Fruit fly (Drosophila melanogaster) whole organism, embryonic: ENCODE results near the gene Vajk3.

Experiments
- Abd-B ChIP-seq: fragments of 200-800 bp; sonication (Bioruptor generic); optimal IDR thresholded peaks from 2 replicates; lab custom pipeline; 2018; ENCODE audit warnings: missing biosample characterization, mild to moderate bottlenecking, missing genetic modification characterization, moderate library complexity
- Antp ChIP-seq: fragments of 200-800 bp; sonication (Bioruptor generic); optimal IDR thresholded peaks from 3 replicates; lab custom pipeline; 2016; ENCODE audit warnings: missing biosample characterization, missing genetic modification characterization
- CG10431 ChIP-seq: fragments of 200-800 bp; sonication (Bioruptor generic); optimal IDR thresholded peaks from 3 replicates; lab custom pipeline; 2018; ENCODE audit warnings: missing biosample characterization, mild to moderate bottlenecking, missing genetic modification characterization
- CG11398 ChIP-seq: fragments of 200-800 bp; sonication (Bioruptor generic); optimal IDR thresholded peaks from 2 replicates; lab custom pipeline; 2016; ENCODE audit warnings: missing biosample characterization, missing genetic modification characterization
- CG12155 ChIP-seq: fragments of 200-800 bp; sonication (Bioruptor generic); optimal IDR thresholded peaks from 3 replicates; lab custom pipeline; 2016; ENCODE audit warnings: missing biosample characterization, missing genetic modification characterization
- CG12769 ChIP-seq: fragments of 200-800 bp; sonication (Bioruptor generic); optimal IDR thresholded peaks from 2 replicates; lab custom pipeline; 2019; ENCODE audit warnings: missing biosample characterization, mild to moderate bottlenecking, missing genetic modification characterization, moderate library complexity
- CG14441 ChIP-seq: fragments of 200-800 bp; sonication (Bioruptor generic); IDR thresholded peaks from 2 replicates; pipeline ENCODE4 v1.3.6; 2022; ENCODE audit warnings: missing biosample characterization, missing genetic modification characterization
- CG1529 ChIP-seq: fragments of 200-800 bp; sonication (Bioruptor generic); optimal IDR thresholded peaks from 3 replicates; lab custom pipeline; 2018; ENCODE audit warnings: missing biosample characterization, missing genetic modification characterization
- CG17829 ChIP-seq: fragments of 200-800 bp; optimal IDR thresholded peaks from 2 replicates; lab custom pipeline; 2019; ENCODE audit warnings: missing biosample characterization, mild to moderate bottlenecking, missing genetic modification characterization, moderate library complexity
- CG18011 ChIP-seq: fragments of 200-800 bp; sonication (Bioruptor generic); optimal IDR thresholded peaks from 2 replicates; lab custom pipeline; 2017; ENCODE audit warnings: missing biosample characterization, missing genetic modification characterization, mild to moderate bottlenecking, moderate library complexity, missing genotype
- CG1832 ChIP-seq: fragments of 200-800 bp; sonication (Bioruptor generic); optimal IDR thresholded peaks from 2 replicates; lab custom pipeline; 2017; ENCODE audit warnings: missing biosample characterization, mild to moderate bottlenecking, missing genetic modification characterization, inconsistent platforms
- CG18476 ChIP-seq: fragments of 200-800 bp; sonication (Bioruptor generic); optimal IDR thresholded peaks from 2 replicates; lab custom pipeline; 2016; ENCODE audit warnings: missing biosample characterization, mild to moderate bottlenecking, missing genetic modification characterization
- CG2202 ChIP-seq: fragments of 200-800 bp; sonication (Bioruptor generic); optimal IDR thresholded peaks from 2 replicates; lab custom pipeline; 2018; ENCODE audit warnings: missing biosample characterization, mild to moderate bottlenecking, missing genetic modification characterization
- CG2889 ChIP-seq: fragments of 200-800 bp; sonication (Bioruptor generic); IDR thresholded peaks from 3 replicates; pipeline ENCODE4 v1.3.6; 2022; ENCODE audit warnings: missing biosample characterization, missing genetic modification characterization
- CG31388 ChIP-seq: fragments of 200-800 bp; sonication (Bioruptor generic); optimal IDR thresholded peaks from 2 replicates; lab custom pipeline; 2016; ENCODE audit warnings: missing biosample characterization, missing genetic modification characterization
- CG32532 ChIP-seq: fragments of 200-800 bp; sonication (Bioruptor generic); IDR thresholded peaks from 2 replicates; pipeline ENCODE4 v1.3.6; 2022; ENCODE audit warnings: missing biosample characterization, missing genetic modification characterization
- CG32767 ChIP-seq: fragments of 200-800 bp; sonication (Bioruptor generic); IDR thresholded peaks from 2 replicates; pipeline ENCODE4 v1.3.6; 2022; ENCODE audit warnings: missing biosample characterization, missing genetic modification characterization
- CG3407 ChIP-seq: fragments of 200-800 bp; sonication (Bioruptor generic); optimal IDR thresholded peaks from 2 replicates; lab custom pipeline; 2018; ENCODE audit warnings: missing biosample characterization, mild to moderate bottlenecking, missing genetic modification characterization
- CG6791 ChIP-seq: fragments of 200-800 bp; sonication (Bioruptor generic); IDR thresholded peaks from 3 replicates; pipeline ENCODE4 v1.3.6; 2022; ENCODE audit warnings: missing biosample characterization, missing genetic modification characterization; ENCODE audit not compliant: partially characterized antibody
- CG7271 ChIP-seq: fragments of 200-800 bp; sonication (Bioruptor generic); optimal IDR thresholded peaks from 2 replicates; lab custom pipeline; 2018; ENCODE audit warnings: missing biosample characterization, mild to moderate bottlenecking, missing genetic modification characterization, moderate library complexity
- CG9609 ChIP-seq: fragments of 200-800 bp; sonication (Bioruptor generic); optimal IDR thresholded peaks from 3 replicates; lab custom pipeline; 2016; ENCODE audit warnings: missing biosample characterization, missing genetic modification characterization
- CG9876 ChIP-seq: fragments of 200-800 bp; sonication (Bioruptor generic); optimal IDR thresholded peaks from 2 replicates; lab custom pipeline; 2016; ENCODE audit warnings: missing biosample characterization, missing genetic modification characterization
- CHES-1-like ChIP-seq: fragments of 200-800 bp; sonication (Bioruptor generic); optimal IDR thresholded peaks from 2 replicates; lab custom pipeline; 2016; ENCODE audit warnings: missing biosample characterization, missing genetic modification characterization
- Chrac-16 ChIP-seq: fragments of 200-800 bp; sonication (Bioruptor generic); optimal IDR thresholded peaks from 3 replicates; lab custom pipeline; 2016; ENCODE audit warnings: missing biosample characterization, missing genetic modification characterization
- CkIIα-i1 ChIP-seq: fragments of 200-800 bp; sonication (Bioruptor generic); IDR thresholded peaks from 2 replicates; pipeline ENCODE4 v1.3.6; 2022; ENCODE audit warnings: missing biosample characterization, missing genetic modification characterization
- Deaf1 ChIP-seq: fragments of 200-800 bp; optimal IDR thresholded peaks from 3 replicates; lab custom pipeline; 2019; ENCODE audit warnings: missing biosample characterization, mild to moderate bottlenecking, missing genetic modification characterization, moderate library complexity
- Dip2 ChIP-seq: fragments of 200-800 bp; sonication (Bioruptor generic); IDR thresholded peaks from 2 replicates; pipeline ENCODE4 v1.3.6; 2022; ENCODE audit warnings: missing biosample characterization, missing genetic modification characterization
- Dip3 ChIP-seq: fragments of 200-800 bp; sonication (Bioruptor generic); optimal IDR thresholded peaks from 3 replicates; lab custom pipeline; 2016; ENCODE audit warnings: missing biosample characterization, missing genetic modification characterization
- Dref ChIP-seq: fragments of 200-800 bp; sonication (Bioruptor generic); IDR thresholded peaks from 2 replicates; pipeline ENCODE4 v1.3.6; 2022; ENCODE audit warnings: missing biosample characterization, missing genetic modification characterization
- Ets65A ChIP-seq: fragments of 200-800 bp; sonication (Bioruptor generic); peaks from one replicate; lab custom pipeline; 2016; ENCODE audit warnings: missing biosample characterization, missing genetic modification characterization
- Fer2 ChIP-seq: fragments of 200-800 bp; sonication (Bioruptor generic); optimal IDR thresholded peaks from 2 replicates; lab custom pipeline; 2018; ENCODE audit warnings: missing biosample characterization, mild to moderate bottlenecking, missing genetic modification characterization, moderate library complexity
- H15 ChIP-seq: fragments of 200-800 bp; sonication (Bioruptor generic); IDR thresholded peaks from 3 replicates; pipeline ENCODE4 v1.3.6; 2022; ENCODE audit warnings: missing biosample characterization, missing genetic modification characterization
- Hey ChIP-seq: fragments of 200-800 bp; sonication (Bioruptor generic); optimal IDR thresholded peaks from 3 replicates; lab custom pipeline; 2018; ENCODE audit warnings: missing biosample characterization, mild to moderate bottlenecking, missing genetic modification characterization
- HmgZ ChIP-seq: fragments of 200-800 bp; sonication (Bioruptor generic); optimal IDR thresholded peaks from 2 replicates; lab custom pipeline; 2018; ENCODE audit warnings: missing biosample characterization, mild to moderate bottlenecking, missing genetic modification characterization
- Hr51 ChIP-seq, 2 experiments: fragments of 200-800 bp; sonication (Bioruptor generic); optimal IDR thresholded peaks; 2 replicates in 1 of 2; 3 replicates in 1 of 2; lab custom pipeline; 2016 to 2018; ENCODE audit warnings: missing biosample characterization in 2 of 2, missing genetic modification characterization in 2 of 2, mild to moderate bottlenecking in 1 of 2, moderate library complexity in 1 of 2
- MBD-R2 ChIP-seq: fragments of 200-800 bp; sonication (Bioruptor generic); IDR thresholded peaks from 2 replicates; pipeline ENCODE4 v1.3.6; 2022; ENCODE audit warnings: missing biosample characterization, missing genetic modification characterization
- NC2β ChIP-seq: fragments of 200-800 bp; sonication (Bioruptor generic); optimal IDR thresholded peaks from 2 replicates; lab custom pipeline; 2016; ENCODE audit warnings: missing biosample characterization, missing genetic modification characterization
- Rx ChIP-seq: fragments of 200-800 bp; sonication (Bioruptor generic); IDR thresholded peaks from 2 replicates; pipeline ENCODE4 v1.3.6; 2022; ENCODE audit warnings: missing biosample characterization, missing genetic modification characterization
- Sin3A ChIP-seq: fragments of >200 bp; optimal IDR thresholded peaks from 2 replicates; lab custom pipeline; 2018
- ap ChIP-seq: fragments of 200-800 bp; sonication (Bioruptor generic); IDR thresholded peaks from 2 replicates; pipeline ENCODE4 v1.3.6; 2022; ENCODE audit warnings: missing biosample characterization, missing genetic modification characterization
- bigmax ChIP-seq: fragments of 200-800 bp; sonication (Bioruptor generic); optimal IDR thresholded peaks from 2 replicates; lab custom pipeline; 2018; ENCODE audit warnings: missing biosample characterization, mild to moderate bottlenecking, missing genetic modification characterization
- br ChIP-seq: fragments of >200 bp; optimal IDR thresholded peaks from 2 replicates; lab custom pipeline; 2017
- crc ChIP-seq: fragments of 200-800 bp; sonication (Bioruptor generic); optimal IDR thresholded peaks from 2 replicates; lab custom pipeline; 2016; ENCODE audit warnings: missing biosample characterization, missing genetic modification characterization
- dmrt99B ChIP-seq: fragments of 200-800 bp; sonication (Bioruptor generic); optimal IDR thresholded peaks from 2 replicates; lab custom pipeline; 2018; ENCODE audit warnings: missing biosample characterization, mild to moderate bottlenecking, missing genetic modification characterization, moderate library complexity
- gcm ChIP-seq: fragments of 200-800 bp; sonication (Bioruptor generic); optimal IDR thresholded peaks from 2 replicates; lab custom pipeline; 2019; ENCODE audit warnings: missing biosample characterization, mild to moderate bottlenecking, missing genetic modification characterization, moderate library complexity
- grau ChIP-seq: fragments of 200-800 bp; optimal IDR thresholded peaks from 3 replicates; lab custom pipeline; 2019; ENCODE audit warnings: missing biosample characterization, mild to moderate bottlenecking, missing genetic modification characterization, moderate library complexity
- gsb-n ChIP-seq: fragments of 200-800 bp; sonication (Bioruptor generic); optimal IDR thresholded peaks from 3 replicates; lab custom pipeline; 2018; ENCODE audit warnings: missing biosample characterization, mild to moderate bottlenecking, missing genetic modification characterization
- jigr1 ChIP-seq: fragments of 200-800 bp; sonication (Bioruptor generic); IDR thresholded peaks from 3 replicates; pipeline ENCODE4 v1.3.6; 2022; ENCODE audit warnings: missing biosample characterization, missing genetic modification characterization
- lmd ChIP-seq: fragments of 200-800 bp; sonication (Bioruptor generic); IDR thresholded peaks from 2 replicates; pipeline ENCODE4 v1.3.6; 2022; ENCODE audit warnings: missing biosample characterization, missing genetic modification characterization
- maf-S ChIP-seq: fragments of 200-800 bp; sonication (Bioruptor generic); optimal IDR thresholded peaks from 2 replicates; lab custom pipeline; 2016; ENCODE audit warnings: missing biosample characterization, missing genetic modification characterization
- psq ChIP-seq: fragments of 200-800 bp; sonication (Bioruptor generic); optimal IDR thresholded peaks from 2 replicates; lab custom pipeline; 2017; ENCODE audit warnings: missing biosample characterization, missing genetic modification characterization
- ro ChIP-seq: fragments of 200-800 bp; sonication (Bioruptor generic); IDR thresholded peaks from 2 replicates; pipeline ENCODE4 v1.3.6; 2022; ENCODE audit warnings: missing biosample characterization, missing genetic modification characterization

Gene Vajk3

dm6 chr2L:13904331-13904911, 42.9 kb downstream of the Vajk3 start, which contains the start of gene Smg5 (continued):
- TF ChIP-seq CHES-1-like (GFP tag; lab: Kevin White, UChicago) (peak; percentile 96), CG11398 (peak; percentile 89), gcm (GFP tag; lab: Kevin White, UChicago) (peak; percentile 19), CG9876 (peak; percentile 99), grau (tag; lab: Kevin White, UChicago) (peak; percentile 83), Abd-B (peak; percentile 92), HmgZ (tag; lab: Kevin White, UChicago) (peak; percentile 95), bigmax (GFP tag; lab: Kevin White, UChicago) (no peak), CG10431 (GFP tag; lab: Kevin White, UChicago) (peak; percentile 24), CG2202 (tag; lab: Kevin White, UChicago) (peak; percentile 61), Dref (GFP tag; lab: Robert Waterston, UW) (peak; percentile 83), gsb-n (tag; lab: Kevin White, UChicago) (no peak), ap (GFP tag; lab: Robert Waterston, UW) (peak; percentile 89), CG31388 (GFP tag; lab: Kevin White, UChicago) (peak; percentile 41), CG9609 (GFP tag; lab: Kevin White, UChicago) (peak; percentile 98), crc (peak; percentile 84), CG32532 (peak; percentile 93), Dip3 (peak; percentile 96), CG17829 (peak; percentile 85), Hey (tag; lab: Kevin White, UChicago) (peak; percentile 84), dmrt99B (tag; lab: Kevin White, UChicago) (no peak), Hr51 (GFP tag; optimal IDR thresholded peaks at IDR 0.05; lab: Kevin White, UChicago) (peak; percentile 93 to 97), CG18476 (GFP tag; lab: Kevin White, UChicago) (peak; percentile 88), maf-S (GFP tag; lab: Kevin White, UChicago) (peak; percentile 95), psq (GFP tag; lab: Kevin White, UChicago) (peak; percentile 91), Chrac-16 (GFP tag; lab: Kevin White, UChicago) (peak; percentile 92), Fer2 (peak; percentile 78), Deaf1 (tag; lab: Kevin White, UChicago) (no peak), CG1832 (GFP tag; lab: Kevin White, UChicago) (no peak), CG12155 (GFP tag; lab: Kevin White, UChicago) (peak; percentile 92), H15 (GFP tag; lab: Robert Waterston, UW) (peak; percentile 98), MBD-R2 (peak; percentile 86), ro (GFP tag; lab: Robert Waterston, UW) (peak; percentile 84), Ets65A (GFP tag; lab: Kevin White, UChicago) (peak; percentile 100), CG18011 (GFP tag; lab: Kevin White, UChicago) (peak; percentile 87), CG2889 (GFP tag; lab: Robert Waterston, UW) (peak; percentile 95), Sin3A (lab: Kevin White, UChicago) (peak; percentile 92), CG14441 (GFP tag; lab: Robert Waterston, UW) (peak; percentile 95), lmd (GFP tag; lab: Robert Waterston, UW) (peak; percentile 99), jigr1 (peak; percentile 65; the same call in 2 of the 3 replicates), CG7271 (tag; lab: Kevin White, UChicago) (peak; percentile 78), Dip2 (GFP tag; lab: Robert Waterston, UW) (peak; percentile 68), CG1529 (peak; percentile 73), NC2β (GFP tag; lab: Kevin White, UChicago) (peak; percentile 95), Antp (GFP tag; lab: Kevin White, UChicago) (peak; percentile 97), CG3407 (GFP tag; lab: Kevin White, UChicago) (peak; percentile 71), CG32767 (GFP tag; lab: Robert Waterston, UW) (peak; percentile 92), CG12769 (tag; lab: Kevin White, UChicago) (peak; percentile 96), CkIIα-i1 (GFP tag; lab: Robert Waterston, UW) (peak; percentile 47; the same call in 1 of the 2 replicates), br (no peak), Rx (GFP tag; lab: Robert Waterston, UW) (peak; percentile 92), CG6791 (GFP tag; lab: Robert Waterston, UW) (peak; percentile 97)
